Worm (Caenorhabditis elegans): ENCODE results near the gene T20B12.3.
A peak's percentile ranks its signal among the peaks of the same experiment; 100 is the strongest.

Gene T20B12.3

ce11 chrIII:7338693-7339092 is 43.2 kb upstream of the T20B12.3 start, which contains the start of gene kap-1 (continued):
- no peak for TF ChIP-seq zfp-2 (tag; optimal IDR thresholded peaks at IDR 0.05)
- no peak for TF ChIP-seq ceh-28 (tag; optimal IDR thresholded peaks at IDR 0.05)
- peak; percentile 26 for TF ChIP-seq sdz-12 (GFP tag; optimal IDR thresholded peaks at IDR 0.05)
- no peak for TF ChIP-seq rbr-2 (tag; optimal IDR thresholded peaks at IDR 0.05)
- TF ChIP-seq ceh-20 (GFP tag; IDR thresholded peaks at IDR 0.05) = no peak
- no peak for TF ChIP-seq ceh-32 (tag; optimal IDR thresholded peaks at IDR 0.05; ENCODE audit: poor library complexity)
- no peak for TF ChIP-seq saeg-2 (GFP tag; IDR thresholded peaks at IDR 0.05)
- no peak for TF ChIP-seq dpl-1 (GFP tag; optimal IDR thresholded peaks at IDR 0.05)
- TF ChIP-seq mxl-2 (GFP tag; conservative IDR thresholded peaks at IDR 0.05) = no peak
- TF ChIP-seq nhr-76 (tag; optimal IDR thresholded peaks at IDR 0.05) = no peak
- no peak for TF ChIP-seq F10B5.3 (tag; optimal IDR thresholded peaks at IDR 0.05)
- no peak for TF ChIP-seq F49E8.2 (tag; optimal IDR thresholded peaks at IDR 0.05; ENCODE audit: borderline replicate concordance)
- TF ChIP-seq hlh-11 (tag; optimal IDR thresholded peaks at IDR 0.05) = peak; percentile 11
- no peak for TF ChIP-seq ctbp-1 (GFP tag; IDR thresholded peaks at IDR 0.05)
- TF ChIP-seq mxl-3 (GFP tag; optimal IDR thresholded peaks at IDR 0.05) = no peak
- TF ChIP-seq pqm-1 (tag; optimal IDR thresholded peaks at IDR 0.05) = no peak
- 0 out of 2 replicates have a peak, but pooled peaks have one; percentile 50 for TF ChIP-seq F44E2.7 (GFP tag; IDR thresholded peaks at IDR 0.05)
- no peak for TF ChIP-seq ztf-11 (tag; optimal IDR thresholded peaks at IDR 0.05)
- TF ChIP-seq T20F7.1 (GFP tag; optimal IDR thresholded peaks at IDR 0.05) = peak; percentile 18
- no peak for TF ChIP-seq zip-11 (GFP tag; IDR thresholded peaks at IDR 0.05)
- TF ChIP-seq ceh-62 (tag; optimal IDR thresholded peaks at IDR 0.05) = no peak
- 0 out of 2 replicates have a peak, but pooled peaks have one; percentile 11 for TF ChIP-seq snpc-1.2 (GFP tag; IDR thresholded peaks at IDR 0.05)
- TF ChIP-seq unc-130 (GFP tag; optimal IDR thresholded peaks at IDR 0.05) = no peak
- no peak for TF ChIP-seq aha-1 (tag)
- no peak for TF ChIP-seq fos-1 (tag; optimal IDR thresholded peaks at IDR 0.05)
- TF ChIP-seq F26F4.8 (GFP tag; conservative IDR thresholded peaks at IDR 0.05) = no peak
- TF ChIP-seq jun-1 (tag; optimal IDR thresholded peaks at IDR 0.05) = no peak
- TF ChIP-seq Y5F2A.4 (GFP tag; optimal IDR thresholded peaks at IDR 0.05) = no peak
- TF ChIP-seq php-3 (GFP tag; IDR thresholded peaks at IDR 0.05) = no peak
- TF ChIP-seq daf-16 (GFP tag; optimal IDR thresholded peaks at IDR 0.05) = peak in 1 of 2 experiments; percentile 12
- peak; percentile 18 for TF ChIP-seq daf-16 (tag; optimal IDR thresholded peaks at IDR 0.05)
- no peak for TF ChIP-seq fkh-10 (GFP tag; optimal IDR thresholded peaks at IDR 0.05)
- TF ChIP-seq lin-29 (GFP tag; IDR thresholded peaks at IDR 0.05) = no peak
- no peak for TF ChIP-seq nhr-237 (tag; optimal IDR thresholded peaks at IDR 0.05)
- TF ChIP-seq set-16 (GFP tag; IDR thresholded peaks at IDR 0.05) = no peak
- TF ChIP-seq Y105C5A.15 (GFP tag; IDR thresholded peaks at IDR 0.05) = no peak
- no peak for TF ChIP-seq nhr-77 (tag; optimal IDR thresholded peaks at IDR 0.05)
- TF ChIP-seq zag-1 (tag; optimal IDR thresholded peaks at IDR 0.05) = no peak
- TF ChIP-seq nhr-102 (tag; optimal IDR thresholded peaks at IDR 0.05) = peak; percentile 29

ce11 chrIII:7339138-7339537 is 42.8 kb upstream of the T20B12.3 start:
- TF ChIP-seq saeg-2 (GFP tag; IDR thresholded peaks at IDR 0.05) (no peak), skn-1 (tag; optimal IDR thresholded peaks at IDR 0.05) (no peak), nhr-28 (tag; optimal IDR thresholded peaks at IDR 0.05) (no peak), D1046.2 (GFP tag; IDR thresholded peaks at IDR 0.05) (no peak), lim-7 (GFP tag; IDR thresholded peaks at IDR 0.05) (no peak), aha-1 (tag) (no peak), dmd-6 (GFP tag; IDR thresholded peaks at IDR 0.05) (no peak), gei-8 (GFP tag; optimal IDR thresholded peaks at IDR 0.05) (no peak), lin-1 (GFP tag; IDR thresholded peaks at IDR 0.05) (no peak), ceh-28 (tag; optimal IDR thresholded peaks at IDR 0.05) (no peak), sdz-12 (GFP tag; optimal IDR thresholded peaks at IDR 0.05) (no peak), spr-1 (tag; optimal IDR thresholded peaks at IDR 0.05) (no peak), pqm-1 (tag; optimal IDR thresholded peaks at IDR 0.05) (no peak), ceh-62 (tag; optimal IDR thresholded peaks at IDR 0.05) (no peak), nhr-25 (tag; optimal IDR thresholded peaks at IDR 0.05; ENCODE audit: borderline replicate concordance, insufficient read depth) (no peak)
